Worm (Caenorhabditis elegans) whole organism, L3 larva: ENCODE data around the gene Y81G3A.6.
"Not testable (repeated sequence)": the region's sequence is repeated elsewhere in the genome, so short reads cannot be mapped to it uniquely, and the experiment has no call there.

Experiments
- R02D3.7 ChIP-seq: fragments of 150-350 bp; optimal IDR thresholded peaks from 2 replicates; lab custom pipeline; 2014; ENCODE audit warnings: missing biosample characterization, missing genetic modification characterization
- aly-2 ChIP-seq: fragments of 150-350 bp; optimal IDR thresholded peaks from 2 replicates; lab custom pipeline; 2014; ENCODE audit warnings: missing biosample characterization, missing genetic modification characterization
- ama-1 ChIP-seq: fragments of 150-350 bp; optimal IDR thresholded peaks from 2 replicates; lab custom pipeline; 2018
- ceh-28 ChIP-seq: fragments of 150-350 bp; optimal IDR thresholded peaks from 2 replicates; lab custom pipeline; 2014; ENCODE audit warnings: missing biosample characterization, missing genetic modification reagents, missing genetic modification characterization
- ceh-82 ChIP-seq: fragments of 150-350 bp; optimal IDR thresholded peaks from 2 replicates; lab custom pipeline; 2014; ENCODE audit warnings: missing biosample characterization, missing genetic modification characterization
- egl-27 ChIP-seq: sonication (generic microtip); optimal IDR thresholded peaks from 4 replicates; lab custom pipeline; 2017; ENCODE audit warnings: missing biosample characterization, missing genetic modification reagents, missing genetic modification characterization
- egl-5 ChIP-seq: fragments of 150-350 bp; optimal IDR thresholded peaks from 2 replicates; lab custom pipeline; 2017; ENCODE audit warnings: missing biosample characterization, missing genetic modification reagents, missing genetic modification characterization, inconsistent platforms
- elt-1 ChIP-seq: fragments of 150-350 bp; optimal IDR thresholded peaks from 2 replicates; lab custom pipeline; 2014; ENCODE audit warnings: missing biosample characterization, missing genetic modification characterization
- eor-1 ChIP-seq, 2 experiments: fragments of 150-350 bp; optimal IDR thresholded peaks; 2 replicates each; lab custom pipeline; 2014 to 2018; ENCODE audit warnings: missing biosample characterization in 2 of 2, missing genetic modification characterization in 2 of 2
- fkh-2 ChIP-seq: fragments of 150-350 bp; optimal IDR thresholded peaks from 2 replicates; lab custom pipeline; 2014; ENCODE audit warnings: missing biosample characterization, missing genetic modification reagents, missing genetic modification characterization
- hmg-11 ChIP-seq: sonication (generic microtip); optimal IDR thresholded peaks from 2 replicates; lab custom pipeline; 2016; ENCODE audit warnings: missing genetic modification characterization, missing compliant biosample characterization
- lsy-12 ChIP-seq: sonication (generic microtip); optimal IDR thresholded peaks from 2 replicates; lab custom pipeline; 2016; ENCODE audit warnings: mild to moderate bottlenecking, missing genetic modification characterization, missing compliant biosample characterization
- mdl-1 ChIP-seq: fragments of 150-350 bp; optimal IDR thresholded peaks from 2 replicates; lab custom pipeline; 2014; ENCODE audit warnings: missing biosample characterization, missing genetic modification characterization
- mml-1 ChIP-seq: fragments of 150-350 bp; sonication (generic microtip); optimal IDR thresholded peaks from 3 replicates; lab custom pipeline; 2014; ENCODE audit warnings: missing biosample characterization, missing genetic modification characterization
- nfya-1 ChIP-seq: sonication (generic microtip); optimal IDR thresholded peaks from 2 replicates; lab custom pipeline; 2017; ENCODE audit warnings: missing genetic modification characterization, mild to moderate bottlenecking, missing compliant biosample characterization, antibody characterized with exemption, moderate library complexity; ENCODE audit not compliant: insufficient read depth
- nhr-11 ChIP-seq: fragments of 150-350 bp; optimal IDR thresholded peaks from 2 replicates; lab custom pipeline; 2014; ENCODE audit warnings: missing biosample characterization, missing genetic modification characterization
- nhr-12 ChIP-seq: fragments of 150-350 bp; optimal IDR thresholded peaks from 2 replicates; lab custom pipeline; 2014; ENCODE audit warnings: missing biosample characterization, missing genetic modification characterization
- nhr-23 ChIP-seq: fragments of 150-350 bp; optimal IDR thresholded peaks from 2 replicates; lab custom pipeline; 2014; ENCODE audit warnings: missing biosample characterization, missing genetic modification reagents, missing genetic modification characterization
- nhr-28 ChIP-seq: fragments of 150-350 bp; optimal IDR thresholded peaks from 2 replicates; lab custom pipeline; 2014; ENCODE audit warnings: missing biosample characterization, missing genetic modification characterization
- nhr-43 ChIP-seq: sonication (generic microtip); optimal IDR thresholded peaks from 2 replicates; lab custom pipeline; 2016; ENCODE audit warnings: mild to moderate bottlenecking, missing genetic modification characterization, missing compliant biosample characterization; ENCODE audit not compliant: poor library complexity, severe bottlenecking
- nhr-67 ChIP-seq: fragments of 150-350 bp; optimal IDR thresholded peaks from 2 replicates; lab custom pipeline; 2014; ENCODE audit warnings: missing biosample characterization, missing genetic modification characterization
- nhr-77 ChIP-seq: fragments of 150-350 bp; optimal IDR thresholded peaks from 2 replicates; lab custom pipeline; 2014; ENCODE audit warnings: missing biosample characterization, missing genetic modification characterization
- skn-1 ChIP-seq: fragments of 150-350 bp; optimal IDR thresholded peaks from 2 replicates; lab custom pipeline; 2014; ENCODE audit warnings: missing biosample characterization, missing genetic modification characterization
- snpc-4 ChIP-seq: fragments of 150-350 bp; optimal IDR thresholded peaks from 2 replicates; lab custom pipeline; 2014; ENCODE audit warnings: missing biosample characterization, missing genetic modification characterization
- unc-39 ChIP-seq: sonication (generic microtip); optimal IDR thresholded peaks from 4 replicates; lab custom pipeline; 2017; ENCODE audit warnings: missing biosample characterization, missing genetic modification characterization
- unc-62 ChIP-seq: fragments of 150-350 bp; sonication (generic microtip); optimal IDR thresholded peaks from 4 replicates; lab custom pipeline; 2014; ENCODE audit warnings: missing biosample characterization, missing genetic modification reagents, missing genetic modification characterization
- zag-1 ChIP-seq: fragments of 150-350 bp; optimal IDR thresholded peaks from 2 replicates; lab custom pipeline; 2014; ENCODE audit warnings: missing biosample characterization, missing genetic modification characterization
- ztf-11 ChIP-seq: fragments of 150-350 bp; optimal IDR thresholded peaks from 2 replicates; lab custom pipeline; 2014; ENCODE audit warnings: missing biosample characterization, missing genetic modification characterization

The Y81G3A.6 gene

ce11 chrII:13065251-13065650 lies 17.1 kb downstream of the Y81G3A.6 start:
- TF ChIP-seq fkh-2 (tag; lab: Kevin White, UChicago) (no peak), skn-1 (tag; lab: Kevin White, UChicago) (no peak), nfya-1 (tag; lab: Kevin White, UChicago) (peak; percentile 39), mdl-1 (peak; percentile 32), lsy-12 (no peak)
- TF ChIP-seq, all 47 proteins: peak for 2

DNA sequence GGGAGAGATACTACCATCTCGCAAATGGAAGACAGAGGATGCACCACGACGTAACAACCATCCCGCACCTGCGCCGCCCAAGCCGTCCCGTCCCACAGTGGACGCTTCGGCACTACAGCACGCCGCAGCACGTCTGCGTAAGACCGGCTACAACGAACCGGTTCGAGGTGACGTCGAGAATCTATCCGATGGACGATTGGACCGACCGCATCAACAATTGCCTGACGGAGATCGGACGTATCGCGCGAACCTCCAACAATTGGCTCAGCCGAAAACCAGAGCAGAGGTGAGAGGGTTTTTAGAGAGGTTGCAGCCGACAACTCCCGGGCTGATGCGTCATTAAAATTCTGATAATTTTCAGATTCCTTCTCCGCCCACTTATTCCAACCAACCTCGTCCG lies 23.1 kb downstream of the Y81G3A.6 start:
- TF ChIP-seq unc-62 (GFP tag; lab: Kevin White, UChicago): no peak
- no peak for TF ChIP-seq unc-39 (tag; lab: Kevin White, UChicago)
- TF ChIP-seq ceh-82 (tag; lab: Kevin White, UChicago): no peak
- TF ChIP-seq elt-1 (tag; lab: Kevin White, UChicago): no peak

DNA sequence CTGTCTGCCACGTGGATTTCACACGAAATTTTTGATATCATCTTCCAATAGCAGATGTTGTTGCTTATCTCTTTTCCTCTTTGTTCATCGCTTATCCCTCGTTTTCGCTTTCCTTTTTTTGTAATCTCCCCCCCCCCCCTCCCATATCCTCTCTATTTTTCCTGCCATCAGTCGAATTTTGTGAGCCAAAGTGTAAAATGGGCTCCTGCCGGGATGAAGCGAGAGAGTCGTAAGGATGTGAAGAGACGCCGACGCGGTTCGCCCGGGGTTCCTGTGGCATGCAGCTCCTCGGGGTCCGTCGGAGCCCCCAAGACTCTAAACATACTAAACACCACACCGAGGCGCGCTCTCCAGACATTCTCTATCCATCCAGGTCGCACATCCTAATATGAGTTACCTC lies 25.7 kb downstream of the Y81G3A.6 start, which contains the start of gene zyx-1:
zyx-1 (plus strand) TSS at position 331 of the 400 bp plus-strand sequence.
- no peak for TF ChIP-seq R02D3.7
- TF ChIP-seq ztf-11 (tag; lab: Kevin White, UChicago): no peak
- TF ChIP-seq mdl-1: no peak
- no peak for TF ChIP-seq nhr-67 (tag; lab: Kevin White, UChicago)
- no peak for TF ChIP-seq hmg-11 (tag; lab: Kevin White, UChicago)
- TF ChIP-seq nhr-77 (tag; lab: Kevin White, UChicago): no peak
- no peak for TF ChIP-seq ama-1
- TF ChIP-seq mml-1: no peak
- no peak for TF ChIP-seq nhr-11 (tag; lab: Kevin White, UChicago)
- no peak for TF ChIP-seq aly-2 (tag; lab: Kevin White, UChicago)
- TF ChIP-seq egl-5 (tag; lab: Kevin White, UChicago): no peak

DNA sequence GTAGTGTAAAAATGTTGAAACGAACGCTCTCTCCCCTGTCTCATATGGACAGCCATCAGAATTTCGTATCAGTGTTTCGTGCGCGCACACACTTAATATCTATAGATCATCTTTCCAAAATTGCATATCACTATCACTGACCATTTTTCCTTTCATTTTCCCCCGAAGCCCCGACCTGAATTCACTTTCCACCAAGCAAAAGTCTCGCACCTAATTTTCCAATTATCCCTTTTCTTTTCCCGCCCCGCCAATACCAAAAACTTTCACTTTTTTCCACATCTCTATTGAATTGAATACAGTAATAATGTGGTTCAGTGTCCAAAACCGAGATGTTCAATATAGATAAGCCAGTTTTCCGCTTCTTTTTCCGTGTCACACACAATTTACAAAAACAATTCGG lies 28.9 kb downstream of the Y81G3A.6 start:
- TF ChIP-seq zag-1 (tag; lab: Kevin White, UChicago): no peak
- TF ChIP-seq nhr-23 (tag; lab: Kevin White, UChicago): peak; percentile 35
- TF ChIP-seq nhr-28: no peak
- no peak for TF ChIP-seq R02D3.7
- no peak for TF ChIP-seq eor-1 (tag; optimal IDR thresholded peaks at IDR 0.05; lab: Kevin White, UChicago)

DNA sequence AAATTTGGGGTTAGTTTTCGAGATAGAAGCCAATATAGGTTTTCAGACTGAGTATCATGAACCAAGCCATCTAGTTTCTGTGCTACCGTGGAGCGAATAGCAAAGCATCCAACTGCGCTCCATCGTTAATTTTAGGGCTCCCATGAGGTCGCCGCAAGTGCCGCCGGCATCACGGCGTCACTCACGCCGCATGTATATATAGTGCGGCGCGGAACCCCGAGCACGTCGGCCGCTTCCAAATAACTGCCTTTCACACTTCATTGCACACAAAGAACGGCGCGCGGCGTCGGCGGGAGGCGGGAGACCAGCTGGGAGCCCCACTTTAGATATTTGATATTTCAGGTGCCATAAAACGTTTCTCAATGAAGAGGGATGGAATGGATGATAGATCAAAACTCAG lies 32.3 kb downstream of the Y81G3A.6 start:
- no peak for TF ChIP-seq nhr-12 (tag; lab: Kevin White, UChicago)
- TF ChIP-seq nhr-43 (tag; lab: Kevin White, UChicago): no peak

DNA sequence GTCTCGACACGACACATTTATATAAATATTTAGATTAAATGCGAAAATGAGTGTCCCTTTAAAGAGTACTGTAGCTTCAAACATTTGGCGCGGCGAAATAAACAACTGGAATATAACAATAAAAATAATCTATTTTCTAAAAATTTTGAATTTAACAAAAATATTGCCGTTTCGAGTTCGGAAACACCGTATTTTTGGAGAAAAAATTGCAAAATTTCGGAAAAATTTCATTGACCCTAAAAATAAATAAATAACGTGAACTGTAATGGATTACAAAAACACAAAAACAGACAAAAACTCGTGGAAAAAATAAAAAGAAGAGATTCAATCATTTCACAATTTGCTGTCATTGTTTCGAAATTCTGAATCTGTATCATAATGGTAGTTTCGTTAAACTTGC lies 34.7 kb downstream of the Y81G3A.6 start, which contains the start of gene F42G4.2:
F42G4.2 (plus strand) TSS at position 301 of the 400 bp plus-strand sequence.
- not testable (repeated sequence) for TF ChIP-seq R02D3.7; snpc-4 (tag; lab: Kevin White, UChicago); nhr-12 (tag; lab: Kevin White, UChicago)
- TF ChIP-seq, all 47 proteins: peak for 0; not testable (repeated sequence) for 47

ce11 chrII:13047106-13047505 lies 35.2 kb downstream of the Y81G3A.6 start, which contains the start of gene F42G4.7:
Gene F42G4.7 (minus strand): TSS chrII:13047290.
- TF ChIP-seq ceh-28: peak; percentile 67

ce11 chrII:13043433-13044054 lies 38.8 kb downstream of the Y81G3A.6 start, which contains the start of gene puf-6:
Gene puf-6 (minus strand): TSS chrII:13043445.
- not testable (repeated sequence) for TF ChIP-seq egl-27 (tag; lab: Kevin White, UChicago); eor-1 (tag; optimal IDR thresholded peaks at IDR 0.05; lab: Kevin White, UChicago); ama-1
- TF ChIP-seq, all 47 proteins: peak for 0; not testable (repeated sequence) for 47
